Worm (Caenorhabditis elegans) whole organism, L4/young adult: ENCODE measurements around the gene mtr-4.

Source experiments
- W03F9.2 ChIP-seq: fragments of 150-350 bp; optimal IDR thresholded peaks from 2 replicates; lab custom pipeline; 2014; ENCODE audit warnings: missing biosample characterization, missing genetic modification characterization
- dao-5 ChIP-seq: sonication (generic microtip); optimal IDR thresholded peaks from 2 replicates; lab custom pipeline; 2016; ENCODE audit warnings: missing genotype, missing genetic modification characterization, moderate library complexity, missing compliant biosample characterization
- him-1 ChIP-seq: sonication (generic microtip); optimal IDR thresholded peaks from 2 replicates; lab custom pipeline; 2016; ENCODE audit warnings: missing genotype, missing genetic modification reagents, missing genetic modification characterization, missing compliant biosample characterization

DNA sequence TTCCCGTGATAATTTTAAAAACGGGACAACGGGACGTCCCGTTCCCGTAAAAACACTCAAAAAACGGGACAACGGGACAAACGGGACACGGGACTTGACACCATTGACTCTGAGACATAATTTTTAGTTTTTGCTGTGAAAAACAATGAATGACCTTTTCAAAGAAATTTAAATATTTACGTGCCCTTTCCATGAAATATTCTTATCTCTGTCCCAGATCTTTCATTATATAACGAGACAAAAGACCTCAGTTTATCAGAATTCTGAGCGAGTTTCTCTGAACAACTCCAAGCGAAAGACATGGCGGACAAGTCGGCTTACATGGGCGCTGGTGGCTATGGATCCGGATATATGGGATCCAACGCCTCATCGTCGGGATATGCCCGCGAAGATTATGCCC is 18.3 kb downstream of the mtr-4 start, which contains the start of gene nspd-2:
- TF ChIP-seq him-1 (tag; lab: Kevin White, UChicago) (no peak), W03F9.2 (no peak), dao-5 (tag; lab: Kevin White, UChicago) (no peak)
